Fruit fly (Drosophila melanogaster): ENCODE data around the gene CG43800.

Gene CG43800

DNA sequence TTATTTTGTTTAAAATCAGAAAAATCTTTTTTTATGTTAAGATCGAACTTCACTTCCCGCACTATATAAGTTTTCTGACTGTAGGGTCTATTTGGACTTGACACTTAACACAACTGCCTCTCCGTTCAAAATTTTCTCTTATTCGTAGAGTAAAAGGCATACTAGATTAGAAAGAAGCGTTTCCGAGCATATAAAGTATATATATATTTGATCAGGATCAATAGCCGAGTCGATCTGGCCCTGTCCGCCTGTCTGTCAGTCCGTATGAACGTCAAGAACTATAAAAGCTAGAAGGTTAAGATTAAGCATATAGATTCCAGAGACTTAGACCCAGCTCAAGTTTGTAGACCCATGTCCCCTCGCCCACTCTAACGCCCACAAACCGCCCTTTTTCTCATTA, at the start of gene CG43800:
Gene CG43800 (minus strand): TSS at position 101 of the 400 bp plus-strand sequence.
- TF ChIP-seq CG13204 (GFP tag; optimal IDR thresholded peaks at IDR 0.05) (no peak), D1 (tag; optimal IDR thresholded peaks at IDR 0.05) (no peak), CG9948 (tag; optimal IDR thresholded peaks at IDR 0.05) (no peak), CG4496 (GFP tag; IDR thresholded peaks at IDR 0.05) (no peak), CG15710 (tag; optimal IDR thresholded peaks at IDR 0.05) (no peak), gl (tag; optimal IDR thresholded peaks at IDR 0.05) (no peak), Pif1B (GFP tag; optimal IDR thresholded peaks at IDR 0.05) (no peak), Snoo (tag; optimal IDR thresholded peaks at IDR 0.05) (no peak), rn (GFP tag; IDR thresholded peaks at IDR 0.05) (no peak), CG14655 (GFP tag; optimal IDR thresholded peaks at IDR 0.05) (no peak), CG32121 (GFP tag; IDR thresholded peaks at IDR 0.05) (no peak), CG10348 (GFP tag; IDR thresholded peaks at IDR 0.05) (no peak), EcR (GFP tag; optimal IDR thresholded peaks at IDR 0.05) (no peak), CG12605 (GFP tag; IDR thresholded peaks at IDR 0.05) (no peak), Ets98B (GFP tag; IDR thresholded peaks at IDR 0.05) (no peak), fd96Ca (GFP tag; IDR thresholded peaks at IDR 0.05) (no peak), Pif1A (GFP tag; optimal IDR thresholded peaks at IDR 0.05) (no peak), CG34367 (tag; optimal IDR thresholded peaks at IDR 0.05) (no peak), CG8159 (tag; optimal IDR thresholded peaks at IDR 0.05) (no peak), CG17806 (tag; optimal IDR thresholded peaks at IDR 0.05) (no peak)

- 0 out of 3 replicates have a peak, but pooled peaks have one; percentile 11 for TF ChIP-seq CG4496 (GFP tag; IDR thresholded peaks at IDR 0.05)
- no peak for TF ChIP-seq Snoo (tag; optimal IDR thresholded peaks at IDR 0.05)
- TF ChIP-seq CG10348 (GFP tag; IDR thresholded peaks at IDR 0.05), result no peak
- no peak for TF ChIP-seq D1 (tag; optimal IDR thresholded peaks at IDR 0.05)
- peak; percentile 55 for TF ChIP-seq CG8159 (tag; optimal IDR thresholded peaks at IDR 0.05)
- peak; percentile 12 for TF ChIP-seq CG34367 (tag; optimal IDR thresholded peaks at IDR 0.05)
- TF ChIP-seq CG12605 (GFP tag; IDR thresholded peaks at IDR 0.05), result no peak
- peak; percentile 15 for TF ChIP-seq CG15710 (tag; optimal IDR thresholded peaks at IDR 0.05)
- TF ChIP-seq Pif1A (GFP tag; optimal IDR thresholded peaks at IDR 0.05), result peak; percentile 19
- TF ChIP-seq Pif1B (GFP tag; optimal IDR thresholded peaks at IDR 0.05), result no peak
Measured at dm6 chr2L:7282128-7282527, 49.5 kb upstream of the CG43800 start.

DNA sequence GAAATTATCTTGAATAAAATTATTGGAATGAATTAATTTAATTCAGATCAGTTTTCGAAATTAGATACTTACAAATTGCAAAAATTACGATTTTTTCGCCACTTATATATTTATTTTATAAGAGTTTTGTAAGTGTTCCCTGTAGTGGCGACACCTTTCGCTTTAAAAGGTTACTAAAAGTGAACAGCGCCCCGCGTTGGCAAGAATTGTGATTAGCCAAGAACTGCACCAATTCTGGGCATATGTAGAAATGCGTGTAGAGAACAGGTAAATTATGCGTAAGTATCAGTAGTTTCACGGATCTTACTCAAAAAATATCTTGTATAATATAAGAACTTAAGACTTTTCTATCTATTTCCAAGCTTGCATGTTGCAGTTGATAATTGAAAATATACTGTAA, 48.8 kb upstream of the CG43800 start:
- TF ChIP-seq CG8159 (tag; optimal IDR thresholded peaks at IDR 0.05), result no peak
- TF ChIP-seq CG12605 (GFP tag; IDR thresholded peaks at IDR 0.05), result no peak
- no peak for TF ChIP-seq fd96Ca (GFP tag; IDR thresholded peaks at IDR 0.05)
- no peak for TF ChIP-seq Snoo (tag; optimal IDR thresholded peaks at IDR 0.05)
- TF ChIP-seq CG32121 (GFP tag; IDR thresholded peaks at IDR 0.05), result no peak
- no peak for TF ChIP-seq CG13204 (GFP tag; optimal IDR thresholded peaks at IDR 0.05)
- no peak for TF ChIP-seq EcR (GFP tag; optimal IDR thresholded peaks at IDR 0.05)
- TF ChIP-seq CG14655 (GFP tag; optimal IDR thresholded peaks at IDR 0.05), result no peak
- no peak for TF ChIP-seq Pif1B (GFP tag; optimal IDR thresholded peaks at IDR 0.05)
- no peak for TF ChIP-seq gl (tag; optimal IDR thresholded peaks at IDR 0.05)
- no peak for TF ChIP-seq CG9948 (tag; optimal IDR thresholded peaks at IDR 0.05)
- no peak for TF ChIP-seq CG17806 (tag; optimal IDR thresholded peaks at IDR 0.05)
- TF ChIP-seq CG10348 (GFP tag; IDR thresholded peaks at IDR 0.05), result no peak
- TF ChIP-seq CG15710 (tag; optimal IDR thresholded peaks at IDR 0.05), result no peak
- no peak for TF ChIP-seq CG34367 (tag; optimal IDR thresholded peaks at IDR 0.05)
- no peak; the same call in 2 of the 3 replicates for TF ChIP-seq CG4496 (GFP tag; IDR thresholded peaks at IDR 0.05)
- no peak for TF ChIP-seq D1 (tag; optimal IDR thresholded peaks at IDR 0.05)

DNA sequence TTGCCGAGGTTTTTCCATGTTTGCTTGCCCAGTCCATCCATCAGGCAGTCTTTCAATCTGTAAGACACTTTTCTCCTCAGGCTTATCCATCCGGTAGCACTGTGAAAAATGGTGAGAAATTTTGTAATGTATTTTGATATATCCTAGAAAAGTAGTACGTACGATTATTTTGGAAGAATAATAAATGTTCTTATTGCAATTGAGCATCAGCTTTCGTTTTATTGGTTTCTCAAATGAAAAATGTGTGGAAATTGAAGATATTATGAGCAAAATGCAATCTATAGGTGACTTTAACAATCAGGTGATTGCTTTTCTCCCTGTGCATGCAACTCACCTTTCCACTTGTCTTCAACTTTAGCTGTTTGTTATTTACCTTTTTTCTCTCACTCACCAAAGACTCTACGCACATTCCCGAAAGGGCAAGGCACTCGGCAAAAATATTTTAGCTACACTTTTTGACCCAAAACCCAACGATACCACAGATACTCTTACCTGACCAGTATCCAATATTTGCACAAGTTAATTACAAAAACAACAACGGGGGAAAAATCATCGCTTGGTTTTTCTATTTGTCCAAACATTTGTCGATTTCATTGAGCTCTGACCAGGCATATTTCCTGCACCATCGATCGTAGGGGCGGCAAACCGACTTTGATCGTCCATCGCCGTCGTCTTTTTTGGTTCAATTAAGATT, 45.1 kb upstream of the CG43800 start:
- TF ChIP-seq CG8301 (tag; optimal IDR thresholded peaks at IDR 0.05), result peak; percentile 41
- no peak for TF ChIP-seq CG12605 (GFP tag; IDR thresholded peaks at IDR 0.05)
- TF ChIP-seq Ets98B (GFP tag; IDR thresholded peaks at IDR 0.05), result 0 out of 2 replicates have a peak, but pooled peaks have one; percentile 7
- peak; percentile 45 for TF ChIP-seq CG14655 (GFP tag; optimal IDR thresholded peaks at IDR 0.05)
- TF ChIP-seq Snoo (tag; optimal IDR thresholded peaks at IDR 0.05), result no peak
- no peak for TF ChIP-seq fd96Ca (GFP tag; IDR thresholded peaks at IDR 0.05)

DNA sequence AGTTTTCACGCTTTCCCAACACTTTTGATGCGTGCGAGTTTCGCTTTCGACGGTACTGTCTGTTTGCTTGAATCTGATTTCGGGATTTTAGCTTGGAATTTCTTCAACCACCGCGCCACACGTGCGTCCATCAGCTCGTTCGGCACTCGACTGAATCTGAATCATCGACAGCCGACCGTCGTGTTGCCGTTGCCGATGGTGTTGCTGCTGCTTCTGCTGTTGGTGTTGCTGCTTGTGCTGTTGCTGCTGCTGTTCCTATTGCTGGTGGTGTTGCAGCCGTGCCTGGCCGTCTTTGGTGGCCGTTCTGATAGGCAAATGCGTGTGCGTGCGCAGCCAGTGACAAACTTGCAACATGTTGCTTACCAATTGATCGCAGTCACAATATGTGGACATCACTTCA, 44.4 kb upstream of the CG43800 start, which contains the start of gene Wnt4:
Gene Wnt4 (minus strand): TSS at position 155 of the 400 bp plus-strand sequence.
- no peak for TF ChIP-seq EcR (GFP tag; optimal IDR thresholded peaks at IDR 0.05)
- 0 out of 2 replicates have a peak, but pooled peaks have one; percentile 25 for TF ChIP-seq CG32121 (GFP tag; IDR thresholded peaks at IDR 0.05)
- peak; percentile 5; the same call in 1 of the 2 replicates for TF ChIP-seq Ets98B (GFP tag; IDR thresholded peaks at IDR 0.05)
- TF ChIP-seq CG13204 (GFP tag; optimal IDR thresholded peaks at IDR 0.05), result peak; percentile 18

DNA sequence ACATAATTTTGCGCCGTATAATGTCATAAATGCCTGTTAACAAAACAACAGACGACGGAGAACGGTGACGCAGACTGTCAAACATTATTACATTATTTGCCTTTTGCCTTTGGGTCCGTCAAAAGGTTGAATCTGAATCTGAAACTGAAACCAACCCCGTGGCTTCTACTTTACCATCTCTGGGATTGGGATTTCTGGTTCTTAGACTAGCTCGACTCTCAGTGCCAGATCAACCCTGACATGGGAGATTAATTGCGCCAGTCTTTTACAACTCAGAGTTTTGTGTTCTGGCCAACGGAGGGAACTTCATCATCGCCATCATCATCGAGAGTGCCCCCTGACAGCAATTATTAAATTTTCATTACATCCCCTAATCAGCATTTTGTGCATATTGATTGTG, 39.8 kb upstream of the CG43800 start:
- TF ChIP-seq EcR (GFP tag; optimal IDR thresholded peaks at IDR 0.05), result no peak
- TF ChIP-seq CG8159 (tag; optimal IDR thresholded peaks at IDR 0.05), result no peak
- TF ChIP-seq CG14655 (GFP tag; optimal IDR thresholded peaks at IDR 0.05), result no peak
- TF ChIP-seq Pif1B (GFP tag; optimal IDR thresholded peaks at IDR 0.05), result no peak
- no peak for TF ChIP-seq Ets98B (GFP tag; IDR thresholded peaks at IDR 0.05)
- TF ChIP-seq CG8301 (tag; optimal IDR thresholded peaks at IDR 0.05), result no peak
- TF ChIP-seq CG13204 (GFP tag; optimal IDR thresholded peaks at IDR 0.05), result no peak
- TF ChIP-seq Pif1A (GFP tag; optimal IDR thresholded peaks at IDR 0.05), result no peak
- no peak for TF ChIP-seq D1 (tag; optimal IDR thresholded peaks at IDR 0.05)
- no peak for TF ChIP-seq CG10348 (GFP tag; IDR thresholded peaks at IDR 0.05)
- no peak for TF ChIP-seq CG12605 (GFP tag; IDR thresholded peaks at IDR 0.05)
- no peak for TF ChIP-seq Snoo (tag; optimal IDR thresholded peaks at IDR 0.05)
- TF ChIP-seq CG32121 (GFP tag; IDR thresholded peaks at IDR 0.05), result no peak
- no peak for TF ChIP-seq CG17806 (tag; optimal IDR thresholded peaks at IDR 0.05)
- TF ChIP-seq CG9948 (tag; optimal IDR thresholded peaks at IDR 0.05), result no peak
- no peak for TF ChIP-seq CG34367 (tag; optimal IDR thresholded peaks at IDR 0.05)
- no peak for TF ChIP-seq CG15710 (tag; optimal IDR thresholded peaks at IDR 0.05)
- no peak for TF ChIP-seq rn (GFP tag; IDR thresholded peaks at IDR 0.05)
- TF ChIP-seq gl (tag; optimal IDR thresholded peaks at IDR 0.05), result no peak
- TF ChIP-seq fd96Ca (GFP tag; IDR thresholded peaks at IDR 0.05), result no peak

All from whole organism, pupa.